Fruit fly (Drosophila melanogaster): ENCODE measurements around the gene CG3862.

DNA sequence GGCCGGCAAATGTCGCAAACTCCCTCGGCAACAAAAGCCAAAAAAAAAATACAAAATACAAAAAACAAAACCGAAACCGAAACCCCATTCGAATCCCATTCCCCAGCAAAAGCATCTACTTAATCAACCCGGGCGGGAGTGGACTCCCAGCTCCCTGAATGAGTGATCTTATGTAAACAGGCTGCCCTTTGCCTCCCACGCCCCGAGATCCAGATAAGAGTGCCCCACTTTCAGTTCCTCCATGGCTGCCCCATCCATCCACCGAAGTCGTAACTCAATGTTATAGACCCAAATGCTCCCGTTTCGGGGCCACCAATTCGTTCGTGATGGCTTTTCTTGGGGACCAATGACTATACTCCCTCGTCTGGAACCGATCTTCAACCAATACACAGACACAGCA is 1.4 kb upstream of the CG3862 start:
- TF ChIP-seq psq (optimal IDR thresholded peaks at IDR 0.05) (no peak), insv (optimal IDR thresholded peaks at IDR 0.05) (no peak), Myc (optimal IDR thresholded peaks at IDR 0.05) (no peak), ttk (optimal IDR thresholded peaks at IDR 0.05) (no peak), h (optimal IDR thresholded peaks at IDR 0.05) (no peak)
